Fruit fly (Drosophila melanogaster): ENCODE results near the gene Cip4.

dm6 chr3L:4348839-4349238 lies 15.1 kb downstream of the Cip4 start:
- no peak for TF ChIP-seq h (GFP tag; optimal IDR thresholded peaks at IDR 0.05)
- TF ChIP-seq psq (GFP tag; optimal IDR thresholded peaks at IDR 0.05): no peak
- TF ChIP-seq dl (GFP tag; optimal IDR thresholded peaks at IDR 0.05; ENCODE audit: insufficient read depth in 1 of 2, partially characterized antibody in 2 of 2): no peak
- no peak for TF ChIP-seq pan (optimal IDR thresholded peaks at IDR 0.05)
- TF ChIP-seq woc (GFP tag; optimal IDR thresholded peaks at IDR 0.05): no peak

Data from whole organism, wandering third instar larva.